Fruit fly (Drosophila melanogaster): ENCODE results near the gene Dph4.
A peak's percentile ranks its signal among the peaks of the same experiment; 100 is the strongest.

Gene Dph4

DNA sequence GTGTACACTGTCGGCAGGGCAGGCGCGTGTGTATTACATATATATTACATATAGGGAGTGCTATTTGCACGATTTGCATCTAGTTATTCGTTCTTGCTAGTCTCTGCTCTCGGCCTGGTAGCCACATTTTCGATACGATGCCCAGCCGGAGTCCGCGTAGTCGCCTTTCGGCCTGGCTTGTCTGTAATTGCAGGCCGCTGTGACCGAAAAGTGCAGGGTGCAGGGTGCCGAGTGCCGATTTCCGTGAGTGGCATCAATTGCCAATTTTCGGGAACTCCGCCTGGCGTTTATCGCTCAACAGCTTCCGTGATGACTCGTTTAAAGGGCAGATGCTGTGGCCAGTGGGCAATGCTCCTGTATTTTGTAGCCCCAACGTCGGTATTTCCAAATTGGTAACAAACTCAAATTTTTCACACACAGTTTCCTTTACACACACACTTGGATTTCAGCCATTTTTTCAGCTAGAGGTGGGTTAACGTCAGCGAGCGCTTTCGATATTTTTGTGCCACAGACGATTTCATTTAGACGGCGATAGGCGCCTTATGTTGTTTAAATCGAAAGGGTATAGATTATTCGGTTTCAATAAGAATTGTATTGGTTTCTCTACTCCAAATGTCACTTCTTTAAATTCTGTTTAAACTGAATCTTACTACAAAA is 35.9 kb downstream of the Dph4 start, which contains the start of gene CG2926 (continued):
- TF ChIP-seq CG8388 (GFP tag; optimal IDR thresholded peaks at IDR 0.05) (no peak), sug (tag; optimal IDR thresholded peaks at IDR 0.05) (no peak), corto (GFP tag; optimal IDR thresholded peaks at IDR 0.05) (no peak), Hr3 (GFP tag; optimal IDR thresholded peaks at IDR 0.05) (no peak), Camta (GFP tag; optimal IDR thresholded peaks at IDR 0.05) (no peak), CG4854 (GFP tag; optimal IDR thresholded peaks at IDR 0.05) (no peak), wek (GFP tag; optimal IDR thresholded peaks at IDR 0.05) (no peak), cas (GFP tag; IDR thresholded peaks at IDR 0.05) (no peak), CG32767 (GFP tag; IDR thresholded peaks at IDR 0.05) (peak; percentile 57; the same call in 1 of the 2 replicates), Ravus (GFP tag; IDR thresholded peaks at IDR 0.05) (no peak), CG9727 (GFP tag; optimal IDR thresholded peaks at IDR 0.05) (no peak), CG8281 (tag; optimal IDR thresholded peaks at IDR 0.05) (no peak), Xrp1 (GFP tag; IDR thresholded peaks at IDR 0.05) (0 out of 2 replicates have a peak, but pooled peaks have one; percentile 15), CG8359 (GFP tag; optimal IDR thresholded peaks at IDR 0.05; ENCODE audit: borderline replicate concordance) (no peak), crp (GFP tag; optimal IDR thresholded peaks at IDR 0.05) (peak in 1 of 2 experiments; percentile 33), bbx (GFP tag; IDR thresholded peaks at IDR 0.05; ENCODE audit: partially characterized antibody) (peak; percentile 93), Poxn (GFP tag; IDR thresholded peaks at IDR 0.05) (no peak), Atf3 (GFP tag; optimal IDR thresholded peaks at IDR 0.05) (no peak), pan (optimal IDR thresholded peaks at IDR 0.05) (no peak), pan (GFP tag; optimal IDR thresholded peaks at IDR 0.05 in 1 of 2, IDR thresholded peaks at IDR 0.05 in 1 of 2) (peak in 1 of 2 experiments; percentile 16), cg (GFP tag; optimal IDR thresholded peaks at IDR 0.05) (peak; percentile 75), CG2202 (tag; optimal IDR thresholded peaks at IDR 0.05) (no peak), CG15011 (GFP tag; optimal IDR thresholded peaks at IDR 0.05) (no peak), CG1603 (tag; optimal IDR thresholded peaks at IDR 0.05) (no peak), her (GFP tag; optimal IDR thresholded peaks at IDR 0.05) (peak; percentile 55), CG17328 (GFP tag; IDR thresholded peaks at IDR 0.05) (no peak), NC2α (GFP tag; optimal IDR thresholded peaks at IDR 0.05) (no peak), crc (GFP tag; optimal IDR thresholded peaks at IDR 0.05) (no peak), CG10267 (tag; optimal IDR thresholded peaks at IDR 0.05) (no peak), CG34376 (GFP tag; optimal IDR thresholded peaks at IDR 0.05) (peak; percentile 15), zfh2 (GFP tag; optimal IDR thresholded peaks at IDR 0.05) (peak; percentile 44), Rx (GFP tag; IDR thresholded peaks at IDR 0.05) (no peak), CG18011 (GFP tag; optimal IDR thresholded peaks at IDR 0.05) (no peak), klu (GFP tag; IDR thresholded peaks at IDR 0.05) (no peak), CG7271 (tag; optimal IDR thresholded peaks at IDR 0.05) (no peak), CG9437 (GFP tag; optimal IDR thresholded peaks at IDR 0.05) (peak; percentile 40), CG13894 (tag; optimal IDR thresholded peaks at IDR 0.05) (no peak), seq (GFP tag; IDR thresholded peaks at IDR 0.05) (no peak), lbe (GFP tag; optimal IDR thresholded peaks at IDR 0.05) (no peak), CG7786 (GFP tag; optimal IDR thresholded peaks at IDR 0.05) (peak; percentile 39), slp2 (GFP tag; optimal IDR thresholded peaks at IDR 0.05) (no peak), ftz-f1 (GFP tag; optimal IDR thresholded peaks at IDR 0.05) (no peak), HLHmδ (GFP tag; optimal IDR thresholded peaks at IDR 0.05) (no peak), Adf1 (GFP tag; IDR thresholded peaks at IDR 0.05) (no peak), Fer2 (tag; optimal IDR thresholded peaks at IDR 0.05) (no peak), CG16863 (GFP tag; optimal IDR thresholded peaks at IDR 0.05) (no peak), zfh1 (GFP tag; IDR thresholded peaks at IDR 0.05) (no peak), ERR (GFP tag; optimal IDR thresholded peaks at IDR 0.05) (no peak), CG17829 (tag; optimal IDR thresholded peaks at IDR 0.05) (peak; percentile 57), CG9876 (GFP tag; optimal IDR thresholded peaks at IDR 0.05) (peak; percentile 53)
